Worm (Caenorhabditis elegans): ENCODE data around the gene ZK816.1.

DNA sequence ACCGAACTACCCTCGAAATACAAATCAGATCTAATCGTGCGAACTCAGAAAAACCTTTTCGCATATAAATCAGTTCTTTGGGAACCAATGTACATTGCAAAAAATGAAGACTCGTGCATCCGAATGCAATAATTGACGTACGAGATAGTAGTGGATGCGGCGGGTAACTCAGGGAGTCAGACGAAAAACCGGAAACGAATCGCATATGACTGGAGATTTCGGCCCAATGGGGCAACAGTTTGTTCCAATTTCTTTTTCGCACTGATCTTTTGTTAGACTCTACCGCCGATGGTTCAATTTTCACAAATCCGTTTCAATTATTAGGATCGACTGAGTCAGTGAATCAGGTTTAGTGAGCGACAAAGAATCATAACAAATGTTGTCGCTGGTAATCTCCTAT lies 15.3 kb downstream of the ZK816.1 start:
- TF ChIP-seq hlh-11 (tag; optimal IDR thresholded peaks at IDR 0.05) = no peak
- no peak for TF ChIP-seq skn-1 (tag; optimal IDR thresholded peaks at IDR 0.05)
- no peak for TF ChIP-seq egl-43 (GFP tag; IDR thresholded peaks at IDR 0.05)
- TF ChIP-seq dmd-8 (GFP tag; IDR thresholded peaks at IDR 0.05) = no peak
- no peak for TF ChIP-seq egl-27 (tag; optimal IDR thresholded peaks at IDR 0.05)
